Worm (Caenorhabditis elegans) whole organism, young adult: ENCODE data around the gene T23B12.5.

Source experiments
- B0019.2 ChIP-seq: fragments of 200-800 bp; sonication (Bioruptor generic); conservative IDR thresholded peaks from 2 replicates; pipeline ENCODE4 v1.3.6; 2022; ENCODE audit warnings: missing genetic modification reagents, missing genetic modification characterization, missing compliant biosample characterization
- B0261.1 ChIP-seq: sonication (generic microtip); optimal IDR thresholded peaks from 2 replicates; lab custom pipeline; 2016; ENCODE audit warnings: mild to moderate bottlenecking, missing genetic modification characterization, moderate library complexity, missing compliant biosample characterization
- B0336.3 ChIP-seq: fragments of 200-800 bp; sonication (Bioruptor generic); IDR thresholded peaks from 2 replicates; pipeline ENCODE4 v1.3.6; 2022; ENCODE audit warnings: missing genetic modification characterization, missing compliant biosample characterization
- F10E7.11 ChIP-seq: sonication (generic microtip); optimal IDR thresholded peaks from 2 replicates; lab custom pipeline; 2017; ENCODE audit warnings: mild to moderate bottlenecking, missing genetic modification characterization, moderate library complexity, missing compliant biosample characterization
- F23B12.7 ChIP-seq: sonication (generic microtip); optimal IDR thresholded peaks from 2 replicates; lab custom pipeline; 2017; ENCODE audit warnings: missing genetic modification characterization, mild to moderate bottlenecking, missing compliant biosample characterization, antibody characterized with exemption, moderate library complexity; ENCODE audit not compliant: insufficient read depth
- F49E8.2 ChIP-seq: sonication (generic microtip); optimal IDR thresholded peaks from 3 replicates; lab custom pipeline; 2017; ENCODE audit warnings: missing genetic modification characterization, mild to moderate bottlenecking, missing compliant biosample characterization, antibody characterized with exemption, moderate library complexity; ENCODE audit not compliant: insufficient read depth
- F55B11.4 ChIP-seq: sonication (generic microtip); optimal IDR thresholded peaks from 2 replicates; lab custom pipeline; 2016; ENCODE audit warnings: missing compliant biosample characterization, missing genetic modification characterization, borderline replicate concordance; ENCODE audit not compliant: insufficient read depth
- T07F8.4 ChIP-seq: sonication (generic microtip); optimal IDR thresholded peaks from 2 replicates; lab custom pipeline; 2016; ENCODE audit warnings: mild to moderate bottlenecking, missing genetic modification characterization, moderate library complexity, missing compliant biosample characterization
- atf-7 ChIP-seq: sonication (generic microtip); optimal IDR thresholded peaks from 2 replicates; lab custom pipeline; 2017; ENCODE audit warnings: mild to moderate bottlenecking, missing genetic modification characterization, missing compliant biosample characterization
- attf-3 ChIP-seq: fragments of 200-800 bp; sonication (Bioruptor generic); conservative IDR thresholded peaks from 2 replicates; pipeline ENCODE4 v1.3.6; 2022; ENCODE audit warnings: missing genetic modification reagents, missing genetic modification characterization, missing compliant biosample characterization
- attf-6 ChIP-seq: fragments of 200-800 bp; sonication (Bioruptor generic); IDR thresholded peaks from 2 replicates; pipeline ENCODE4 v1.3.6; 2022; ENCODE audit warnings: missing genetic modification reagents, missing genetic modification characterization, missing compliant biosample characterization
- cebp-1 ChIP-seq, 2 experiments: fragments of 200-800 bp in 1 of 2; sonication (Bioruptor generic) in 1 of 2; sonication (generic microtip) in 1 of 2; IDR thresholded peaks in 1 of 2; optimal IDR thresholded peaks in 1 of 2; 2 replicates each; pipeline versions ENCODE4 v1.3.6 to Lab custom; 2017 to 2022; ENCODE audit warnings: missing compliant biosample characterization in 2 of 2, missing genetic modification characterization in 2 of 2, mild to moderate bottlenecking in 1 of 2, missing genetic modification reagents in 1 of 2, moderate library complexity in 1 of 2
- cebp-2 ChIP-seq: fragments of 200-800 bp; sonication (Bioruptor generic); IDR thresholded peaks from 2 replicates; pipeline ENCODE4 v1.3.6; 2022; ENCODE audit warnings: missing genetic modification characterization, missing compliant biosample characterization
- ceh-40 ChIP-seq: fragments of 200-800 bp; sonication (Bioruptor generic); IDR thresholded peaks from 2 replicates; pipeline ENCODE4 v1.3.6; 2022; ENCODE audit warnings: missing genetic modification characterization, missing compliant biosample characterization
- chd-7 ChIP-seq: sonication (generic microtip); optimal IDR thresholded peaks from 2 replicates; lab custom pipeline; 2016; ENCODE audit warnings: mild to moderate bottlenecking, missing genetic modification characterization, moderate library complexity, missing compliant biosample characterization
- dpff-1 ChIP-seq: sonication (generic microtip); optimal IDR thresholded peaks from 2 replicates; lab custom pipeline; 2017; ENCODE audit warnings: mild to moderate bottlenecking, missing genetic modification characterization, missing compliant biosample characterization
- efl-1 ChIP-seq: fragments of 150-350 bp; optimal IDR thresholded peaks from 2 replicates; lab custom pipeline; 2014; ENCODE audit warnings: missing biosample characterization, missing genetic modification reagents, missing genetic modification characterization
- egl-44 ChIP-seq: fragments of 200-800 bp; sonication (Bioruptor generic); IDR thresholded peaks from 2 replicates; pipeline ENCODE4 v1.3.6; 2022; ENCODE audit warnings: missing genetic modification reagents, missing genetic modification characterization, missing compliant biosample characterization
- gei-17 ChIP-seq: fragments of 200-800 bp; sonication (Bioruptor generic); optimal IDR thresholded peaks from 2 replicates; lab custom pipeline; 2018; ENCODE audit warnings: mild to moderate bottlenecking, missing genetic modification characterization, missing compliant biosample characterization
- hmg-1.2 ChIP-seq: fragments of 200-800 bp; sonication (Bioruptor generic); IDR thresholded peaks from 2 replicates; pipeline ENCODE4 v1.3.6; 2022; ENCODE audit warnings: missing genetic modification reagents, missing genetic modification characterization, missing compliant biosample characterization
- hsf-1 ChIP-seq: fragments of 200-800 bp; sonication (Bioruptor generic); IDR thresholded peaks from 2 replicates; pipeline ENCODE4 v1.3.6; 2022; ENCODE audit warnings: missing genetic modification reagents, missing genetic modification characterization, missing compliant biosample characterization
- madf-10 ChIP-seq: sonication (generic microtip); optimal IDR thresholded peaks from 2 replicates; lab custom pipeline; 2016; ENCODE audit warnings: mild to moderate bottlenecking, missing genetic modification characterization, missing compliant biosample characterization
- madf-6 ChIP-seq: fragments of 200-800 bp; sonication (Bioruptor generic); IDR thresholded peaks from 2 replicates; pipeline ENCODE4 v1.3.6; 2022; ENCODE audit warnings: missing genetic modification reagents, missing genetic modification characterization, missing compliant biosample characterization
- mes-4 ChIP-seq: sonication (generic microtip); optimal IDR thresholded peaks from 2 replicates; lab custom pipeline; 2016; ENCODE audit warnings: missing genotype, missing genetic modification characterization, missing compliant biosample characterization
- nfya-1 ChIP-seq: sonication (generic microtip); optimal IDR thresholded peaks from 2 replicates; lab custom pipeline; 2017; ENCODE audit warnings: antibody characterized with exemption, missing compliant biosample characterization, missing genetic modification characterization, borderline replicate concordance; ENCODE audit not compliant: insufficient read depth
- nfyb-1 ChIP-seq: fragments of 200-800 bp; sonication (Bioruptor generic); IDR thresholded peaks from 2 replicates; pipeline ENCODE4 v1.3.6; 2022; ENCODE audit warnings: missing genetic modification reagents, missing genetic modification characterization, missing compliant biosample characterization
- nhr-80 ChIP-seq: sonication (generic microtip); optimal IDR thresholded peaks from 2 replicates; lab custom pipeline; 2016; ENCODE audit warnings: missing genetic modification characterization, missing compliant biosample characterization
- sea-2 ChIP-seq: fragments of 200-800 bp; sonication (Bioruptor generic); IDR thresholded peaks from 2 replicates; pipeline ENCODE4 v1.3.6; 2022; ENCODE audit warnings: missing genetic modification characterization, missing compliant biosample characterization
- snpc-1.3 ChIP-seq: sonication (generic microtip); optimal IDR thresholded peaks from 2 replicates; lab custom pipeline; 2017; ENCODE audit warnings: missing genetic modification characterization, mild to moderate bottlenecking, missing compliant biosample characterization, antibody characterized with exemption, moderate library complexity, missing genotype, missing genetic modification reagents; ENCODE audit not compliant: insufficient read depth
- somi-1 ChIP-seq: fragments of 200-800 bp; sonication (Bioruptor generic); optimal IDR thresholded peaks from 2 replicates; lab custom pipeline; 2018; ENCODE audit warnings: mild to moderate bottlenecking, missing genetic modification characterization, missing compliant biosample characterization
- sptf-2 ChIP-seq: fragments of 200-800 bp; sonication (Bioruptor generic); optimal IDR thresholded peaks from 2 replicates; lab custom pipeline; 2018; ENCODE audit warnings: mild to moderate bottlenecking, missing genetic modification characterization, missing compliant biosample characterization
- tlf-1 ChIP-seq: fragments of 200-800 bp; sonication (Bioruptor generic); optimal IDR thresholded peaks from 2 replicates; lab custom pipeline; 2018; ENCODE audit warnings: mild to moderate bottlenecking, missing genetic modification characterization, missing compliant biosample characterization
- xnd-1 ChIP-seq: sonication (generic microtip); optimal IDR thresholded peaks from 2 replicates; lab custom pipeline; 2016; ENCODE audit warnings: missing genotype, missing genetic modification reagents, missing genetic modification characterization, missing compliant biosample characterization
- ztf-18 ChIP-seq: sonication (generic microtip); optimal IDR thresholded peaks from 2 replicates; lab custom pipeline; 2016; ENCODE audit warnings: missing genotype, mild to moderate bottlenecking, missing genetic modification characterization, missing compliant biosample characterization
- ztf-3 ChIP-seq: fragments of 200-800 bp; sonication (Bioruptor generic); optimal IDR thresholded peaks from 2 replicates; lab custom pipeline; 2018; ENCODE audit warnings: mild to moderate bottlenecking, missing genetic modification characterization, missing compliant biosample characterization

Gene T23B12.5

DNA sequence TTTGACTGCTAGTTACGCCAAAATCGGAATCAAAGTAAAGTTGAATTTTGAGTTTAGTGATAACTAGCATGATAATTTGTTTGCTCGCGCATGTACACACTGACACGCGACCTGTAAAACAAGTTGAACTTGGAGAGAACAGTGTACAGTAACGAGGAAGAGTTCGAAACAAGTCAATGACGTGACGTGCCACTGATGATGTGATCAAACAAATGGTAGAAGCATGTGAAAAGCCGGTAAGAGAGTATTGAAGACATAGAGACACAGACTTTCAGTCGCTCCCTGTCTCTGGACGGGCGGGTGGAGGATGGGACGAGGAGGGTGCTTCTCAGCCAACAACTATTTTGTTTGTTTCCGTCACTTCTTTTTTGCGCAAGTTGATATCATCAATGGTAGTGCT is 44.7 kb downstream of the T23B12.5 start:
- TF ChIP-seq gei-17 (GFP tag; lab: Kevin White, UChicago) (no peak), F49E8.2 (tag; lab: Kevin White, UChicago) (no peak), hmg-1.2 (peak; percentile 45; the same call in 1 of the 2 replicates), nfya-1 (no peak), mes-4 (tag; lab: Kevin White, UChicago) (no peak), T07F8.4 (tag; lab: Kevin White, UChicago) (no peak), B0261.1 (tag; lab: Kevin White, UChicago) (no peak), ztf-18 (tag; lab: Kevin White, UChicago) (no peak), dpff-1 (tag; lab: Kevin White, UChicago) (no peak), xnd-1 (tag; lab: Kevin White, UChicago) (no peak), hsf-1 (GFP tag; lab: Robert Waterston, UW) (no peak), F23B12.7 (tag; lab: Kevin White, UChicago) (no peak), B0019.2 (no peak), nhr-80 (peak; percentile 33), tlf-1 (no peak), F10E7.11 (tag; lab: Kevin White, UChicago) (no peak), attf-6 (no peak), F55B11.4 (no peak)
- TF ChIP-seq, all 124 proteins: peak for 2

- TF ChIP-seq sea-2: no peak
- no peak for TF ChIP-seq nfyb-1
- peak; percentile 83 for TF ChIP-seq nhr-80
- TF ChIP-seq efl-1 (GFP tag; lab: Kevin White, UChicago): no peak
- TF ChIP-seq cebp-2 (GFP tag; lab: Robert Waterston, UW): no peak
- peak; percentile 14 for TF ChIP-seq atf-7
Observed at ce11 chrV:8402392-8402791, 45.4 kb downstream of the T23B12.5 start, which contains the start of gene F52E1.9. Gene F52E1.9, minus strand, starts transcription at chrV:8402669.

- no peak for TF ChIP-seq B0336.3 (GFP tag; lab: Robert Waterston, UW)
- TF ChIP-seq egl-44: no peak
- no peak for TF ChIP-seq xnd-1 (tag; lab: Kevin White, UChicago)
- no peak for TF ChIP-seq snpc-1.3 (tag; lab: Kevin White, UChicago)
- no peak for TF ChIP-seq cebp-1 (GFP tag; IDR thresholded peaks at IDR 0.05; lab: Robert Waterston, UW)
- no peak for TF ChIP-seq cebp-1 (tag; optimal IDR thresholded peaks at IDR 0.05; lab: Kevin White, UChicago)
- TF ChIP-seq somi-1: no peak
- TF ChIP-seq ztf-18 (tag; lab: Kevin White, UChicago): no peak
- TF ChIP-seq chd-7 (tag; lab: Kevin White, UChicago): no peak
- no peak for TF ChIP-seq ztf-3 (GFP tag; lab: Kevin White, UChicago)
- no peak for TF ChIP-seq F23B12.7 (tag; lab: Kevin White, UChicago)
- TF ChIP-seq attf-3: no peak
- no peak for TF ChIP-seq madf-10 (tag; lab: Kevin White, UChicago)
- no peak for TF ChIP-seq madf-6 (GFP tag; lab: Robert Waterston, UW)
- no peak for TF ChIP-seq ceh-40 (GFP tag; lab: Robert Waterston, UW)
- no peak for TF ChIP-seq nhr-80
- no peak for TF ChIP-seq F49E8.2 (tag; lab: Kevin White, UChicago)
- TF ChIP-seq, all 124 proteins: peak for 0
Observed at ce11 chrV:8401267-8401666, 46.6 kb downstream of the T23B12.5 start.

DNA sequence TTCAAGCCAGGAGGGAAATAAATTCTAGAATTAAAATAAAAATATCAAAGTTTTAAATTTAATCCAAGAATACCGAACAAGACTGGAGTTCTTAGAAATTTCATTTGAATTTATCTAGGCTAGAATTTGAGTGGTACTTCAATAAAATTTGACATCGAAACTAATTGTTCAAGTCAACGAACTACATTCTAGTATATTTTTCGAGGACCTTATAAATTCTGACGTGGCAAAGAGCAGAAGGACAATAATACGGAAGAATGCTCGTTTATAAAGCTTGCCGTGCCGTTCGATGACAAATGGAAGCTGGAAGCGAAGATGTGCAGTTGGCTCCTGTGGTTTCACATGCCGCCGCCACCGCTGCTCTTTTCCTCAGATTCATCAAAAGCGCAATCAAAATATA is 47.0 kb downstream of the T23B12.5 start:
- TF ChIP-seq sptf-2: no peak
